Fruit fly (Drosophila melanogaster): Measurements from ENCODE around the gene CG14275.

CG14275 gene

DNA sequence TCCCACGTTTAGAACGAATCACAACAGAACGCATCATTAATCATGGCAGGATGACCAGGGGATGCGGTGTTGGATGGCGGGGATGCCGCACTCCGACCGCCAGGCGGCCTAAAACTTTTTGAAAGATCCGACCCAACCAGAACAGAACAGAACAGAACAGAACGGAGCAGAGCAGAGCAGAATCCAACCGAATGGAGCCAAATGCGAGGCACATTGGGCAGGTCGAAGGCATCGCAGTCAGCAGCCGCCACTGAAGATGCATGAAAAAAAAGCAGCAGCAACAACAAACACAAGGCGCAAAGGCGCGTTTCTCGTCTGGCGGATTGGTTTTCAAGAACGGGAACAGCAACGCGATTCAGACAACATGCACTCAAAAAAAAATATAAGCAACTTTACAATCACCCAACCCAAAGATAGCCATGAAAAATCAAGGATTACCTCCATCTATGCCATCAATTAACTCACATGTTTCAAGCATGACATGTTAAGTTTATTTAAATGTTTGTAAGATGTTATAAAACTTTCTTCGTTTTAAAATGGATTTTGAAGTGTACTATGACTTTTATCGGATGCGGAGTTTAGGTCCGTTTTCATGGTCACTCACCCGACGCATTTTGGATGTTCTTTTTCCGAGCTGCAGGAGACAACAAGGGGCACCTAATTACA, 47.7 kb upstream of the CG14275 start (continued):
- peak; percentile 63 for TF ChIP-seq CG30431 (GFP tag; optimal IDR thresholded peaks at IDR 0.05)
- TF ChIP-seq B-H1 (GFP tag; IDR thresholded peaks at IDR 0.05): no peak
- no peak for TF ChIP-seq jigr1 (GFP tag; IDR thresholded peaks at IDR 0.05)
- TF ChIP-seq Ada2b (GFP tag; IDR thresholded peaks at IDR 0.05): no peak
- peak; percentile 39 for TF ChIP-seq Hr3 (GFP tag; optimal IDR thresholded peaks at IDR 0.05)
- peak; percentile 88 for TF ChIP-seq CG2712 (tag; optimal IDR thresholded peaks at IDR 0.05)
- no peak for TF ChIP-seq CG4282 (GFP tag; optimal IDR thresholded peaks at IDR 0.05)
- no peak for TF ChIP-seq CG10147 (GFP tag; optimal IDR thresholded peaks at IDR 0.05)
- TF ChIP-seq dan (GFP tag; IDR thresholded peaks at IDR 0.05): peak; percentile 40; the same call in 1 of the 2 replicates
- peak; percentile 24 for TF ChIP-seq Sry-β (GFP tag; optimal IDR thresholded peaks at IDR 0.05)
- no peak for TF ChIP-seq CG13296 (GFP tag; optimal IDR thresholded peaks at IDR 0.05)
- peak; percentile 7; the same call in 1 of the 2 replicates for TF ChIP-seq CG32532 (GFP tag; IDR thresholded peaks at IDR 0.05)
- no peak for TF ChIP-seq sna (GFP tag; IDR thresholded peaks at IDR 0.05; ENCODE audit: partially characterized antibody)
- TF ChIP-seq CG17186 (GFP tag; optimal IDR thresholded peaks at IDR 0.05): no peak
- TF ChIP-seq Gug (GFP tag; IDR thresholded peaks at IDR 0.05): peak; percentile 46; the same call in 1 of the 4 replicates
- TF ChIP-seq gt (GFP tag; IDR thresholded peaks at IDR 0.05): no peak
- no peak for TF ChIP-seq nerfin-2 (GFP tag; IDR thresholded peaks at IDR 0.05; ENCODE audit: partially characterized antibody)
- peak; percentile 82 for TF ChIP-seq phol (tag; optimal IDR thresholded peaks at IDR 0.05)
- no peak for TF ChIP-seq Dek (tag; optimal IDR thresholded peaks at IDR 0.05)
- TF ChIP-seq Dref (GFP tag; IDR thresholded peaks at IDR 0.05): no peak
- TF ChIP-seq Side (GFP tag; optimal IDR thresholded peaks at IDR 0.05): peak; percentile 35
- no peak for TF ChIP-seq Fer2 (tag; optimal IDR thresholded peaks at IDR 0.05)
- no peak for TF ChIP-seq Nf-YC (tag; optimal IDR thresholded peaks at IDR 0.05)
- TF ChIP-seq CG10321 (GFP tag; IDR thresholded peaks at IDR 0.05): no peak
- peak; percentile 37 for TF ChIP-seq Atf-2 (GFP tag; optimal IDR thresholded peaks at IDR 0.05)
- TF ChIP-seq CG14860 (GFP tag; IDR thresholded peaks at IDR 0.05; ENCODE audit: partially characterized antibody): no peak
- TF ChIP-seq otp (GFP tag; IDR thresholded peaks at IDR 0.05): peak; percentile 80; the same call in 2 of the 3 replicates
- TF ChIP-seq CG9727 (GFP tag; optimal IDR thresholded peaks at IDR 0.05): peak; percentile 84
- TF ChIP-seq CG8944 (GFP tag; optimal IDR thresholded peaks at IDR 0.05): peak; percentile 58
- TF ChIP-seq bsh (GFP tag; optimal IDR thresholded peaks at IDR 0.05): peak; percentile 89 to 92
- TF ChIP-seq Asciz (GFP tag; optimal IDR thresholded peaks at IDR 0.05): peak; percentile 58
- no peak for TF ChIP-seq Ptx1 (GFP tag; IDR thresholded peaks at IDR 0.05)
- TF ChIP-seq Med (GFP tag): peak; percentile 91
- peak; percentile 28 for TF ChIP-seq CG17568 (GFP tag; optimal IDR thresholded peaks at IDR 0.05)
- TF ChIP-seq al (GFP tag; IDR thresholded peaks at IDR 0.05): no peak
- TF ChIP-seq CG14050 (GFP tag; IDR thresholded peaks at IDR 0.05): no peak
- TF ChIP-seq grn (GFP tag; optimal IDR thresholded peaks at IDR 0.05): peak; percentile 23
- no peak for TF ChIP-seq ham (GFP tag; IDR thresholded peaks at IDR 0.05)
- TF ChIP-seq mam (GFP tag; optimal IDR thresholded peaks at IDR 0.05): peak; percentile 5
- peak; percentile 64 for TF ChIP-seq CG8290 (GFP tag; optimal IDR thresholded peaks at IDR 0.05)
- no peak for TF ChIP-seq CG8290 (tag; optimal IDR thresholded peaks at IDR 0.05)
- peak; percentile 35 for TF ChIP-seq slp2 (GFP tag; optimal IDR thresholded peaks at IDR 0.05)
- no peak for TF ChIP-seq Dll (GFP tag; IDR thresholded peaks at IDR 0.05; ENCODE audit: partially characterized antibody)
- TF ChIP-seq C15 (GFP tag; IDR thresholded peaks at IDR 0.05): no peak
- TF ChIP-seq slbo (GFP tag; IDR thresholded peaks at IDR 0.05): peak; percentile 36
- no peak for TF ChIP-seq insv (GFP tag; optimal IDR thresholded peaks at IDR 0.05)
- TF ChIP-seq crp (GFP tag; optimal IDR thresholded peaks at IDR 0.05): no peak
- TF ChIP-seq Sox102F (GFP tag; optimal IDR thresholded peaks at IDR 0.05): peak; percentile 37
- peak; percentile 47 for TF ChIP-seq Lhr (GFP tag; optimal IDR thresholded peaks at IDR 0.05)
- TF ChIP-seq twi (tag; optimal IDR thresholded peaks at IDR 0.05): peak; percentile 68

Measured in whole organism, embryonic.